ENCODE assay signal across 1 fruit fly cellular context in genomic region chr3L:16673367-16674014, dm6.
A peak's percentile ranks its signal among the peaks of the same experiment; 100 is the strongest.
TF ChIP-seq lines count a peak whose summit lies in the region.

Gene zetaCOP, minus strand, starts transcription at chr3L:16673555.
Gene CG13032, plus strand, starts transcription at chr3L:16673964.

TF ChIP-seq in whole organism, embryonic, 481 proteins besides CTCF, POLR2A, EP300 and RAD21 (continued from another document):
- TF ChIP-seq mam (GFP tag; optimal IDR thresholded peaks at IDR 0.05; lab: Kevin White, UChicago) (no peak), bigmax (GFP tag; optimal IDR thresholded peaks at IDR 0.05; lab: Kevin White, UChicago) (no peak), CG15011 (GFP tag; optimal IDR thresholded peaks at IDR 0.05; lab: Kevin White, UChicago) (no peak), lbe (GFP tag; optimal IDR thresholded peaks at IDR 0.05; lab: Kevin White, UChicago) (peak; percentile 20), Ptx1 (GFP tag; IDR thresholded peaks at IDR 0.05; lab: Robert Waterston, UW) (no peak), HmgZ (tag; optimal IDR thresholded peaks at IDR 0.05; lab: Kevin White, UChicago) (no peak), vnd (GFP tag; IDR thresholded peaks at IDR 0.05; lab: Robert Waterston, UW; ENCODE audit: partially characterized antibody) (no peak), lmd (GFP tag; IDR thresholded peaks at IDR 0.05; lab: Robert Waterston, UW) (no peak), dimm (GFP tag; IDR thresholded peaks at IDR 0.05; lab: Robert Waterston, UW) (no peak), crol (GFP tag; IDR thresholded peaks at IDR 0.05; lab: Robert Waterston, UW) (no peak), CG10267 (tag; optimal IDR thresholded peaks at IDR 0.05; lab: Kevin White, UChicago) (peak; percentile 46), HLH54F (GFP tag; optimal IDR thresholded peaks at IDR 0.05; lab: Kevin White, UChicago) (no peak), trem (tag; optimal IDR thresholded peaks at IDR 0.05; lab: Kevin White, UChicago) (peak; percentile 99), CG11695 (GFP tag; IDR thresholded peaks at IDR 0.05; lab: Robert Waterston, UW) (no peak), CG3995 (GFP tag; optimal IDR thresholded peaks at IDR 0.05; lab: Kevin White, UChicago) (peak; percentile 34), inv (GFP tag; IDR thresholded peaks at IDR 0.05; lab: Robert Waterston, UW; ENCODE audit: partially characterized antibody) (no peak), CG2129 (GFP tag; IDR thresholded peaks at IDR 0.05; lab: Robert Waterston, UW; ENCODE audit: partially characterized antibody) (no peak), prd (optimal IDR thresholded peaks at IDR 0.05; lab: Kevin White, UChicago) (no peak), prd (GFP tag; IDR thresholded peaks at IDR 0.05; lab: Robert Waterston, UW) (no peak), Trl (optimal IDR thresholded peaks at IDR 0.05; lab: Kevin White, UChicago) (no peak), Trl (GFP tag; optimal IDR thresholded peaks at IDR 0.05; lab: Kevin White, UChicago) (no peak), dmrt99B (tag; optimal IDR thresholded peaks at IDR 0.05; lab: Kevin White, UChicago) (no peak), Sry-β (GFP tag; optimal IDR thresholded peaks at IDR 0.05; lab: Kevin White, UChicago) (peak; percentile 79), ro (GFP tag; IDR thresholded peaks at IDR 0.05; lab: Robert Waterston, UW) (no peak), cas (GFP tag; IDR thresholded peaks at IDR 0.05; lab: Robert Waterston, UW) (no peak), CG12391 (tag; optimal IDR thresholded peaks at IDR 0.05; lab: Kevin White, UChicago) (peak; percentile 16), stc (GFP tag; IDR thresholded peaks at IDR 0.05; lab: Robert Waterston, UW) (no peak), CG11247 (GFP tag; IDR thresholded peaks at IDR 0.05; lab: Robert Waterston, UW) (no peak), nmo (GFP tag; optimal IDR thresholded peaks at IDR 0.05; lab: Kevin White, UChicago) (peak; percentile 18), MBD-R2 (GFP tag; IDR thresholded peaks at IDR 0.05; lab: Robert Waterston, UW) (peak; percentile 42; the same call in 1 of the 2 replicates), Dll (GFP tag; IDR thresholded peaks at IDR 0.05; lab: Robert Waterston, UW; ENCODE audit: partially characterized antibody) (no peak), cg (GFP tag; optimal IDR thresholded peaks at IDR 0.05; lab: Kevin White, UChicago) (no peak), chif (GFP tag; optimal IDR thresholded peaks at IDR 0.05; lab: Kevin White, UChicago) (no peak), Dad (GFP tag; optimal IDR thresholded peaks at IDR 0.05; lab: Kevin White, UChicago) (no peak), shn (GFP tag; optimal IDR thresholded peaks at IDR 0.05; lab: Kevin White, UChicago) (no peak), CrebB (tag; optimal IDR thresholded peaks at IDR 0.05; lab: Kevin White, UChicago) (no peak), CG2712 (tag; optimal IDR thresholded peaks at IDR 0.05; lab: Kevin White, UChicago) (peak; percentile 25), exex (tag; optimal IDR thresholded peaks at IDR 0.05; lab: Kevin White, UChicago) (no peak), Eip74EF (GFP tag; optimal IDR thresholded peaks at IDR 0.05; lab: Kevin White, UChicago) (no peak), ham (GFP tag; IDR thresholded peaks at IDR 0.05; lab: Robert Waterston, UW) (no peak), CG18764 (GFP tag; optimal IDR thresholded peaks at IDR 0.05; lab: Kevin White, UChicago) (no peak), Lhr (GFP tag; optimal IDR thresholded peaks at IDR 0.05; lab: Kevin White, UChicago) (peak; percentile 37), CG10209 (GFP tag; optimal IDR thresholded peaks at IDR 0.05; lab: Kevin White, UChicago) (no peak), run (tag; optimal IDR thresholded peaks at IDR 0.05; lab: Kevin White, UChicago) (no peak), CG3407 (GFP tag; optimal IDR thresholded peaks at IDR 0.05; lab: Kevin White, UChicago) (no peak), insv (GFP tag; optimal IDR thresholded peaks at IDR 0.05; lab: Kevin White, UChicago) (peak in 1 of 2 experiments; percentile 42), org-1 (GFP tag; optimal IDR thresholded peaks at IDR 0.05; lab: Kevin White, UChicago) (no peak), Atf3 (GFP tag; optimal IDR thresholded peaks at IDR 0.05; lab: Kevin White, UChicago) (no peak), zfh2 (GFP tag; optimal IDR thresholded peaks at IDR 0.05; lab: Kevin White, UChicago) (no peak), sr (GFP tag; IDR thresholded peaks at IDR 0.05; lab: Robert Waterston, UW) (no peak), stwl (tag; optimal IDR thresholded peaks at IDR 0.05; lab: Kevin White, UChicago) (peak; percentile 69), emc (GFP tag; optimal IDR thresholded peaks at IDR 0.05; lab: Kevin White, UChicago) (no peak), CoRest (tag; optimal IDR thresholded peaks at IDR 0.05; lab: Kevin White, UChicago) (peak; percentile 10), nerfin-1 (tag; optimal IDR thresholded peaks at IDR 0.05; lab: Kevin White, UChicago) (no peak), CG13287 (GFP tag; IDR thresholded peaks at IDR 0.05; lab: Robert Waterston, UW; ENCODE audit: partially characterized antibody) (0 out of 2 replicates have a peak, but pooled peaks have one; percentile 19), toy (GFP tag; IDR thresholded peaks at IDR 0.05; lab: Robert Waterston, UW) (no peak), Myb (GFP tag; optimal IDR thresholded peaks at IDR 0.05; lab: Kevin White, UChicago) (peak; percentile 94), peb (GFP tag; IDR thresholded peaks at IDR 0.05; lab: Robert Waterston, UW) (no peak), lola (GFP tag; optimal IDR thresholded peaks at IDR 0.05; lab: Kevin White, UChicago) (no peak), tll (GFP tag; optimal IDR thresholded peaks at IDR 0.05; lab: Kevin White, UChicago) (no peak), CG10321 (GFP tag; IDR thresholded peaks at IDR 0.05; lab: Robert Waterston, UW) (no peak), zen (tag; optimal IDR thresholded peaks at IDR 0.05; lab: Kevin White, UChicago) (no peak), schlank (tag; optimal IDR thresholded peaks at IDR 0.05; lab: Kevin White, UChicago) (no peak), CG3065 (GFP tag; optimal IDR thresholded peaks at IDR 0.05; lab: Kevin White, UChicago) (no peak), D19A (tag; optimal IDR thresholded peaks at IDR 0.05; lab: Kevin White, UChicago) (peak; percentile 1), seq (GFP tag; IDR thresholded peaks at IDR 0.05; lab: Robert Waterston, UW) (no peak)
